Fruit fly (Drosophila melanogaster) whole organism, embryonic: ENCODE results near the gene ClpP.

Experiments used
- Abd-B ChIP-seq: fragments of 200-800 bp; sonication (Bioruptor generic); optimal IDR thresholded peaks from 2 replicates; lab custom pipeline; 2018; ENCODE audit warnings: missing biosample characterization, mild to moderate bottlenecking, missing genetic modification characterization, moderate library complexity
- CG11723 ChIP-seq: fragments of 200-800 bp; sonication (Bioruptor generic); optimal IDR thresholded peaks from 2 replicates; lab custom pipeline; 2017; ENCODE audit warnings: missing biosample characterization, mild to moderate bottlenecking, missing genetic modification characterization
- CG12104 ChIP-seq: fragments of 200-800 bp; sonication (Bioruptor generic); optimal IDR thresholded peaks from 3 replicates; lab custom pipeline; 2016; ENCODE audit warnings: missing biosample characterization, missing genetic modification characterization
- CG12299 ChIP-seq: fragments of 200-800 bp; sonication (Bioruptor generic); optimal IDR thresholded peaks from 2 replicates; lab custom pipeline; 2018; ENCODE audit warnings: missing biosample characterization, mild to moderate bottlenecking, missing genetic modification characterization
- CG13624 ChIP-seq: fragments of 200-800 bp; sonication (Bioruptor generic); optimal IDR thresholded peaks from 2 replicates; lab custom pipeline; 2016; ENCODE audit warnings: missing biosample characterization, missing genetic modification characterization
- CG15514 ChIP-seq: fragments of 200-800 bp; sonication (Bioruptor generic); optimal IDR thresholded peaks from 3 replicates; lab custom pipeline; 2017; ENCODE audit warnings: missing biosample characterization, missing genetic modification characterization, mild to moderate bottlenecking, moderate library complexity, missing genetic modification reagents
- CG17186 ChIP-seq: fragments of 200-800 bp; sonication (Bioruptor generic); optimal IDR thresholded peaks from 3 replicates; lab custom pipeline; 2017; ENCODE audit warnings: missing biosample characterization, missing genetic modification reagents, missing genetic modification characterization
- CG17612 ChIP-seq: fragments of 200-800 bp; sonication (Bioruptor generic); IDR thresholded peaks from 2 replicates; pipeline ENCODE4 v1.3.6; 2022; ENCODE audit warnings: missing biosample characterization, missing genetic modification characterization
- CG18764 ChIP-seq: fragments of 200-800 bp; sonication (Bioruptor generic); optimal IDR thresholded peaks from 3 replicates; lab custom pipeline; 2016; ENCODE audit warnings: missing biosample characterization, missing genetic modification characterization
- CG2120 ChIP-seq: fragments of 200-800 bp; sonication (Bioruptor generic); optimal IDR thresholded peaks from 3 replicates; lab custom pipeline; 2016; ENCODE audit warnings: missing biosample characterization, missing genetic modification characterization
- CG33213 ChIP-seq: fragments of 200-800 bp; sonication (Bioruptor generic); optimal IDR thresholded peaks from 3 replicates; lab custom pipeline; 2016; ENCODE audit warnings: missing biosample characterization, missing genetic modification characterization
- CG34422 ChIP-seq: fragments of 200-800 bp; sonication (Bioruptor generic); IDR thresholded peaks from 3 replicates; pipeline ENCODE4 v1.3.6; 2022; ENCODE audit warnings: missing biosample characterization, missing genetic modification characterization
- CG3726 ChIP-seq: fragments of 200-800 bp; sonication (Bioruptor generic); IDR thresholded peaks from 3 replicates; pipeline ENCODE4, ENCODE4 v1.3.6; 2022; ENCODE audit warnings: missing biosample characterization, missing genetic modification characterization
- CG4404 ChIP-seq: fragments of 200-800 bp; sonication (Bioruptor generic); IDR thresholded peaks from 2 replicates; pipeline ENCODE4 v1.3.6; 2022; ENCODE audit warnings: missing biosample characterization, missing genetic modification characterization
- CG5245 ChIP-seq: fragments of 200-800 bp; sonication (Bioruptor generic); optimal IDR thresholded peaks from 3 replicates; lab custom pipeline; 2016; ENCODE audit warnings: missing biosample characterization, missing genetic modification characterization
- CG8924 ChIP-seq: fragments of 200-800 bp; optimal IDR thresholded peaks from 3 replicates; lab custom pipeline; 2019; ENCODE audit warnings: missing biosample characterization, mild to moderate bottlenecking, missing genetic modification characterization, moderate library complexity
- CG9876 ChIP-seq: fragments of 200-800 bp; sonication (Bioruptor generic); optimal IDR thresholded peaks from 2 replicates; lab custom pipeline; 2016; ENCODE audit warnings: missing biosample characterization, missing genetic modification characterization
- Drgx ChIP-seq: fragments of 200-800 bp; sonication (Bioruptor generic); IDR thresholded peaks from 2 replicates; pipeline ENCODE4 v1.3.6; 2022; ENCODE audit warnings: missing biosample characterization, missing genetic modification characterization
- E2f1 ChIP-seq: fragments of 200-800 bp; sonication (Bioruptor generic); IDR thresholded peaks from 2 replicates; pipeline ENCODE4 v1.3.6; 2022; ENCODE audit warnings: missing biosample characterization, missing genetic modification characterization
- Fer1 ChIP-seq: fragments of 200-800 bp; sonication (Bioruptor generic); optimal IDR thresholded peaks from 2 replicates; lab custom pipeline; 2017; ENCODE audit warnings: missing biosample characterization, mild to moderate bottlenecking, missing genetic modification characterization
- Hr39 ChIP-seq: fragments of >200 bp; optimal IDR thresholded peaks from 2 replicates; lab custom pipeline; 2017
- Kr ChIP-seq: fragments of 200-800 bp; sonication (Bioruptor generic); optimal IDR thresholded peaks from 2 replicates; lab custom pipeline; 2017; ENCODE audit warnings: missing biosample characterization, mild to moderate bottlenecking, missing genetic modification characterization
- Stat92E ChIP-seq, 3 experiments: fragments of >200 bp in 2 of 3; fragments of 200-800 bp in 1 of 3; sonication (Bioruptor generic) in 1 of 3; optimal IDR thresholded peaks; 2 replicates each; lab custom pipeline; 2017 to 2019; ENCODE audit warnings: missing biosample characterization in 3 of 3, missing genetic modification characterization in 3 of 3, mild to moderate bottlenecking in 1 of 3, moderate library complexity in 1 of 3
- Xbp1 ChIP-seq: fragments of 200-800 bp; sonication (Bioruptor generic); optimal IDR thresholded peaks from 3 replicates; lab custom pipeline; 2016; ENCODE audit warnings: missing biosample characterization, mild to moderate bottlenecking, missing genetic modification characterization
- bigmax ChIP-seq: fragments of 200-800 bp; sonication (Bioruptor generic); optimal IDR thresholded peaks from 2 replicates; lab custom pipeline; 2018; ENCODE audit warnings: missing biosample characterization, mild to moderate bottlenecking, missing genetic modification characterization
- bsh ChIP-seq, 2 experiments: fragments of 200-800 bp; sonication (Bioruptor generic); optimal IDR thresholded peaks; 2 replicates each; lab custom pipeline; 2017 to 2018; ENCODE audit warnings: mild to moderate bottlenecking in 2 of 2, missing biosample characterization in 2 of 2, missing genetic modification characterization in 2 of 2, moderate library complexity in 1 of 2
- cato ChIP-seq: fragments of 200-800 bp; sonication (Bioruptor generic); optimal IDR thresholded peaks from 2 replicates; lab custom pipeline; 2016; ENCODE audit warnings: missing biosample characterization, missing genetic modification characterization, borderline replicate concordance
- dmrt99B ChIP-seq: fragments of 200-800 bp; sonication (Bioruptor generic); optimal IDR thresholded peaks from 2 replicates; lab custom pipeline; 2018; ENCODE audit warnings: missing biosample characterization, mild to moderate bottlenecking, missing genetic modification characterization, moderate library complexity
- dpn ChIP-seq, 2 experiments: fragments of 200-800 bp; sonication (Bioruptor generic); optimal IDR thresholded peaks; 3 replicates each; lab custom pipeline; 2016; ENCODE audit warnings: missing biosample characterization in 2 of 2, missing genetic modification characterization in 2 of 2
- emc ChIP-seq: fragments of 200-800 bp; sonication (Bioruptor generic); optimal IDR thresholded peaks from 2 replicates; lab custom pipeline; 2016; ENCODE audit warnings: missing biosample characterization, missing genetic modification characterization
- ems ChIP-seq: fragments of 200-800 bp; sonication (Bioruptor generic); optimal IDR thresholded peaks from 3 replicates; lab custom pipeline; 2016; ENCODE audit warnings: missing biosample characterization, missing genetic modification characterization
- gce ChIP-seq: fragments of 200-800 bp; sonication (Bioruptor generic); IDR thresholded peaks from 3 replicates; pipeline ENCODE4 v1.3.6; 2022; ENCODE audit warnings: missing biosample characterization, missing genetic modification characterization
- gt ChIP-seq: fragments of 200-800 bp; sonication (Bioruptor generic); IDR thresholded peaks from 2 replicates; pipeline ENCODE4 v1.3.6; 2022; ENCODE audit warnings: missing biosample characterization, missing genetic modification characterization
- ham ChIP-seq: fragments of 200-800 bp; sonication (Bioruptor generic); IDR thresholded peaks from 2 replicates; pipeline ENCODE4 v1.3.6; 2022; ENCODE audit warnings: missing biosample characterization, missing genetic modification characterization
- knrl ChIP-seq: fragments of 200-800 bp; sonication (Bioruptor generic); IDR thresholded peaks from 3 replicates; pipeline ENCODE4 v1.3.6; 2022; ENCODE audit warnings: missing biosample characterization, missing genetic modification characterization; ENCODE audit not compliant: partially characterized antibody
- lmd ChIP-seq: fragments of 200-800 bp; sonication (Bioruptor generic); IDR thresholded peaks from 2 replicates; pipeline ENCODE4 v1.3.6; 2022; ENCODE audit warnings: missing biosample characterization, missing genetic modification characterization
- maf-S ChIP-seq: fragments of 200-800 bp; sonication (Bioruptor generic); optimal IDR thresholded peaks from 2 replicates; lab custom pipeline; 2016; ENCODE audit warnings: missing biosample characterization, missing genetic modification characterization
- nom ChIP-seq: fragments of 200-800 bp; sonication (Bioruptor generic); optimal IDR thresholded peaks from 2 replicates; lab custom pipeline; 2017; ENCODE audit warnings: missing biosample characterization, missing genetic modification characterization, mild to moderate bottlenecking, moderate library complexity, missing genetic modification reagents
- psq ChIP-seq: fragments of 200-800 bp; sonication (Bioruptor generic); optimal IDR thresholded peaks from 2 replicates; lab custom pipeline; 2017; ENCODE audit warnings: missing biosample characterization, missing genetic modification characterization
- pum ChIP-seq: fragments of 200-800 bp; sonication (Bioruptor generic); optimal IDR thresholded peaks from 2 replicates; lab custom pipeline; 2016; ENCODE audit warnings: missing biosample characterization, missing genetic modification characterization
- pzg ChIP-seq: fragments of 200-800 bp; sonication (Bioruptor generic); optimal IDR thresholded peaks from 3 replicates; lab custom pipeline; 2018; ENCODE audit warnings: missing biosample characterization, mild to moderate bottlenecking, missing genetic modification characterization, moderate library complexity
- repo ChIP-seq: fragments of 200-800 bp; sonication (Bioruptor generic); optimal IDR thresholded peaks from 2 replicates; lab custom pipeline; 2016; ENCODE audit warnings: missing biosample characterization, missing genetic modification characterization
- run ChIP-seq: fragments of 200-800 bp; sonication (Bioruptor generic); optimal IDR thresholded peaks from 3 replicates; lab custom pipeline; 2018; ENCODE audit warnings: missing biosample characterization, mild to moderate bottlenecking, missing genetic modification characterization
- tgo ChIP-seq: fragments of 200-800 bp; sonication (Bioruptor generic); IDR thresholded peaks from 3 replicates; pipeline ENCODE4 v1.3.6; 2022; ENCODE audit warnings: missing biosample characterization, missing genetic modification characterization
- trem ChIP-seq: fragments of 200-800 bp; optimal IDR thresholded peaks from 3 replicates; lab custom pipeline; 2019; ENCODE audit warnings: missing biosample characterization, mild to moderate bottlenecking, missing genetic modification characterization, moderate library complexity
- tup ChIP-seq: fragments of 200-800 bp; sonication (Bioruptor generic); optimal IDR thresholded peaks from 2 replicates; lab custom pipeline; 2016; ENCODE audit warnings: missing biosample characterization, mild to moderate bottlenecking, missing genetic modification characterization, moderate library complexity
- vfl ChIP-seq: fragments of 200-800 bp; sonication (Bioruptor generic); optimal IDR thresholded peaks from 2 replicates; lab custom pipeline; 2016; ENCODE audit warnings: missing biosample characterization, missing genetic modification characterization
- vnd ChIP-seq: fragments of 200-800 bp; sonication (Bioruptor generic); IDR thresholded peaks from 3 replicates; pipeline ENCODE4 v1.3.6; 2022; ENCODE audit warnings: missing biosample characterization, missing genetic modification characterization; ENCODE audit not compliant: partially characterized antibody
- zen2 ChIP-seq: fragments of 200-800 bp; sonication (Bioruptor generic); IDR thresholded peaks from 3 replicates; pipeline ENCODE4 v1.3.6; 2022; ENCODE audit warnings: missing biosample characterization, missing genetic modification characterization; ENCODE audit not compliant: partially characterized antibody
- zfh2 ChIP-seq: fragments of 200-800 bp; sonication (Bioruptor generic); optimal IDR thresholded peaks from 2 replicates; lab custom pipeline; 2016; ENCODE audit warnings: missing biosample characterization, missing genetic modification characterization

The ClpP gene

DNA sequence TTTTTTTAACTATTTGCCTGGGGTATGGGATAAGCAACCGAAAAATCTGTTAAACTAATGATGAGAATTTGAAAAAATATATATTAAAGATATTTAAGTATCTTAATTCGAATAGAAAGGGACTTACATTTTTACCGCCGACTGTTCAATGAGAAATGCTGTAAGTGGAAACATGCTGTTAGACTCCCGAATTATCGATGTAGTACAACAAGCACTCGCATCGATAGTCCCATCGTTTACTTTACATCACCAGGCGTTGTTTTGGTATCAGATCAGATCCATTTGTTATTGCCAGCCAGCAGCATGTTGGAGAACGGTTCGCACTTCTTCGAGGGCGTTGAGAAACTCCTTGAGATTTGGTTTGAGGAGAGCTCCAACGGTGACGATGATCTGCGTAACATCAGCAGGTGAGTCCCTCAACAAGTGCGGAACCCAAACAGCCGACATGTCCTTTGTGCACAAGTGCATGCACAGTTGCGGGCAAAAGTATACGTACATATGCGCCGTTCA lies 17.3 kb upstream of the ClpP start, which contains the start of gene SamDC (continued):
- TF ChIP-seq vnd (GFP tag; lab: Robert Waterston, UW) (peak; percentile 59; the same call in 2 of the 3 replicates), trem (tag; lab: Kevin White, UChicago) (peak; percentile 45), bsh (GFP tag; optimal IDR thresholded peaks at IDR 0.05; lab: Kevin White, UChicago) (peak in 1 of 2 experiments; percentile 49), run (no peak), psq (GFP tag; lab: Kevin White, UChicago) (peak; percentile 38), nom (GFP tag; lab: Kevin White, UChicago) (no peak), vfl (no peak), Hr39 (lab: Kevin White, UChicago) (no peak), ems (GFP tag; lab: Kevin White, UChicago) (peak; percentile 8), pum (GFP tag; lab: Kevin White, UChicago) (no peak), cato (GFP tag; lab: Kevin White, UChicago) (no peak), CG4404 (no peak), zfh2 (GFP tag; lab: Kevin White, UChicago) (peak; percentile 27), CG13624 (GFP tag; lab: Kevin White, UChicago) (peak; percentile 7), CG18764 (GFP tag; lab: Kevin White, UChicago) (peak; percentile 5), lmd (GFP tag; lab: Robert Waterston, UW) (no peak; the same call in 1 of the 2 replicates), CG34422 (GFP tag; lab: Robert Waterston, UW) (peak; percentile 72; the same call in 2 of the 3 replicates), CG12299 (tag; lab: Kevin White, UChicago) (no peak), CG11723 (GFP tag; lab: Kevin White, UChicago) (peak; percentile 1), CG2120 (GFP tag; lab: Kevin White, UChicago) (peak; percentile 37), Xbp1 (peak; percentile 51), gce (GFP tag; lab: Robert Waterston, UW) (no peak), repo (GFP tag; lab: Kevin White, UChicago) (no peak), Drgx (GFP tag; lab: Robert Waterston, UW) (no peak; the same call in 1 of the 2 replicates), CG8924 (tag; lab: Kevin White, UChicago) (peak; percentile 63), E2f1 (no peak), Fer1 (peak; percentile 44), gt (GFP tag; lab: Robert Waterston, UW) (no peak), CG3726 (GFP tag; lab: Robert Waterston, UW) (no peak), CG17186 (GFP tag; lab: Kevin White, UChicago) (no peak), ham (GFP tag; lab: Robert Waterston, UW) (no peak), maf-S (no peak), zen2 (no peak; the same call in 2 of the 3 replicates), bigmax (GFP tag; lab: Kevin White, UChicago) (peak; percentile 46), CG9876 (GFP tag; lab: Kevin White, UChicago) (no peak), Stat92E (GFP tag; optimal IDR thresholded peaks at IDR 0.05; lab: Kevin White, UChicago) (peak in 2 of 3 experiments; percentile 12 to 85), emc (GFP tag; lab: Kevin White, UChicago) (no peak), CG17612 (GFP tag; lab: Robert Waterston, UW) (no peak), Abd-B (GFP tag; lab: Kevin White, UChicago) (no peak), CG33213 (GFP tag; lab: Kevin White, UChicago) (peak; percentile 34), Kr (no peak), CG12104 (no peak), pzg (GFP tag; lab: Kevin White, UChicago) (peak; percentile 88), tup (GFP tag; lab: Kevin White, UChicago) (no peak), dmrt99B (tag; lab: Kevin White, UChicago) (peak; percentile 26), CG15514 (GFP tag; lab: Kevin White, UChicago) (peak; percentile 80), dpn (GFP tag; optimal IDR thresholded peaks at IDR 0.05; lab: Kevin White, UChicago) (peak; percentile 33 to 47), knrl (GFP tag; lab: Robert Waterston, UW) (peak; percentile 87), tgo (GFP tag; lab: Robert Waterston, UW) (no peak; the same call in 1 of the 3 replicates), CG5245 (GFP tag; lab: Kevin White, UChicago) (peak; percentile 14)
